Fruit fly (Drosophila melanogaster) whole organism, prepupa: ENCODE results near the gene mRpL32.

Experiments
- Blimp-1 ChIP-seq: fragments of 200-800 bp; sonication (Bioruptor generic); optimal IDR thresholded peaks from 3 replicates; lab custom pipeline; 2017; ENCODE audit warnings: missing biosample characterization, missing genetic modification characterization, mild to moderate bottlenecking, moderate library complexity, missing genetic modification reagents
- CG10631 ChIP-seq: fragments of 200-800 bp; sonication (Bioruptor generic); optimal IDR thresholded peaks from 2 replicates; lab custom pipeline; 2016; ENCODE audit warnings: missing biosample characterization, missing genetic modification characterization
- CG10669 ChIP-seq: fragments of 200-800 bp; sonication (Bioruptor generic); optimal IDR thresholded peaks from 3 replicates; lab custom pipeline; 2018; ENCODE audit warnings: missing biosample characterization, mild to moderate bottlenecking, missing genetic modification characterization, moderate library complexity
- CG11294 ChIP-seq: fragments of 200-800 bp; sonication (Bioruptor generic); IDR thresholded peaks from 2 replicates; pipeline ENCODE4 v1.3.6; 2022; ENCODE audit warnings: missing biosample characterization, missing genetic modification characterization
- CG11762 ChIP-seq: fragments of 200-800 bp; sonication (Bioruptor generic); optimal IDR thresholded peaks from 3 replicates; lab custom pipeline; 2016; ENCODE audit warnings: missing biosample characterization, missing genetic modification characterization; ENCODE audit not compliant: insufficient read depth
- CG11902 ChIP-seq: fragments of 200-800 bp; sonication (Bioruptor generic); optimal IDR thresholded peaks from 3 replicates; lab custom pipeline; 2016; ENCODE audit warnings: missing biosample characterization, missing genetic modification characterization
- CG15336 ChIP-seq: fragments of 200-800 bp; sonication (Bioruptor generic); IDR thresholded peaks from 2 replicates; pipeline ENCODE4 v1.3.6; 2022; ENCODE audit warnings: missing biosample characterization, missing genetic modification characterization
- CG16779 ChIP-seq: fragments of 200-800 bp; sonication (Bioruptor generic); optimal IDR thresholded peaks from 3 replicates; lab custom pipeline; 2017; ENCODE audit warnings: missing biosample characterization, mild to moderate bottlenecking, missing genetic modification characterization
- CG3032 ChIP-seq: fragments of 200-800 bp; optimal IDR thresholded peaks from 2 replicates; lab custom pipeline; 2019; ENCODE audit warnings: missing biosample characterization, mild to moderate bottlenecking, missing genetic modification characterization, moderate library complexity
- CG31627 ChIP-seq: fragments of 200-800 bp; sonication (Bioruptor generic); optimal IDR thresholded peaks from 3 replicates; lab custom pipeline; 2016; ENCODE audit warnings: missing biosample characterization, missing genetic modification characterization
- CG32006 ChIP-seq: fragments of 200-800 bp; sonication (Bioruptor generic); optimal IDR thresholded peaks from 3 replicates; lab custom pipeline; 2017; ENCODE audit warnings: missing biosample characterization, mild to moderate bottlenecking, missing genetic modification characterization
- CG34406 ChIP-seq: fragments of 200-800 bp; sonication (Bioruptor generic); optimal IDR thresholded peaks from 3 replicates; lab custom pipeline; 2016; ENCODE audit warnings: missing biosample characterization, missing genetic modification characterization
- CG4318 ChIP-seq: fragments of 200-800 bp; sonication (Bioruptor generic); optimal IDR thresholded peaks from 3 replicates; lab custom pipeline; 2017; ENCODE audit warnings: missing biosample characterization, mild to moderate bottlenecking, missing genetic modification characterization
- CG6163 ChIP-seq: fragments of 200-800 bp; sonication (Bioruptor generic); IDR thresholded peaks from 3 replicates; pipeline ENCODE4 v1.3.6; 2022; ENCODE audit warnings: missing biosample characterization, missing genetic modification characterization
- CG6276 ChIP-seq: fragments of 200-800 bp; sonication (Bioruptor generic); optimal IDR thresholded peaks from 2 replicates; lab custom pipeline; 2017; ENCODE audit warnings: missing biosample characterization, mild to moderate bottlenecking, missing genetic modification characterization
- CG6792 ChIP-seq: fragments of 200-800 bp; sonication (Bioruptor generic); optimal IDR thresholded peaks from 3 replicates; lab custom pipeline; 2016; ENCODE audit warnings: missing biosample characterization, missing genetic modification characterization
- CG6854 ChIP-seq: fragments of 200-800 bp; sonication (Bioruptor generic); optimal IDR thresholded peaks from 2 replicates; lab custom pipeline; 2017; ENCODE audit warnings: missing biosample characterization, mild to moderate bottlenecking, missing genetic modification characterization
- CG7368 ChIP-seq: fragments of 200-800 bp; sonication (Bioruptor generic); optimal IDR thresholded peaks from 3 replicates; lab custom pipeline; 2016; ENCODE audit warnings: missing biosample characterization, missing genetic modification characterization
- CG8119 ChIP-seq: fragments of 200-800 bp; sonication (Bioruptor generic); IDR thresholded peaks from 3 replicates; pipeline ENCODE4 v1.3.6; 2022; ENCODE audit warnings: missing biosample characterization, missing genetic modification characterization
- CG8319 ChIP-seq: fragments of 200-800 bp; sonication (Bioruptor generic); optimal IDR thresholded peaks from 3 replicates; lab custom pipeline; 2016; ENCODE audit warnings: missing biosample characterization, missing genetic modification characterization
- Eip78C ChIP-seq: fragments of 200-800 bp; sonication (Bioruptor generic); peaks from one replicate; lab custom pipeline; 2016; ENCODE audit warnings: missing biosample characterization, missing genetic modification characterization
- Eip93F ChIP-seq: fragments of 200-800 bp; sonication (Bioruptor generic); optimal IDR thresholded peaks from 2 replicates; lab custom pipeline; 2016; ENCODE audit warnings: missing biosample characterization, mild to moderate bottlenecking, missing genetic modification characterization
- Ets96B ChIP-seq: fragments of 200-800 bp; optimal IDR thresholded peaks from 2 replicates; lab custom pipeline; 2019; ENCODE audit warnings: missing biosample characterization, mild to moderate bottlenecking, missing genetic modification characterization, moderate library complexity
- Gug ChIP-seq: fragments of 200-800 bp; sonication (Bioruptor generic); IDR thresholded peaks from 2 replicates; pipeline ENCODE4 v1.3.6; 2022; ENCODE audit warnings: missing biosample characterization, missing genetic modification characterization
- Hr38 ChIP-seq: sonication (Bioruptor generic); optimal IDR thresholded peaks from 2 replicates; lab custom pipeline; 2016; ENCODE audit warnings: missing biosample characterization, missing genetic modification characterization
- Hr39 ChIP-seq: fragments of 200-800 bp; sonication (Bioruptor generic); optimal IDR thresholded peaks from 2 replicates; lab custom pipeline; 2016; ENCODE audit warnings: missing biosample characterization, missing genetic modification characterization
- Hr4 ChIP-seq: fragments of 200-800 bp; sonication (Bioruptor generic); optimal IDR thresholded peaks from 3 replicates; lab custom pipeline; 2016; ENCODE audit warnings: missing biosample characterization, missing genetic modification characterization
- Met ChIP-seq: fragments of 200-800 bp; sonication (Bioruptor generic); optimal IDR thresholded peaks from 3 replicates; lab custom pipeline; 2016; ENCODE audit warnings: missing biosample characterization, missing genetic modification characterization
- OdsH ChIP-seq: fragments of 200-800 bp; sonication (Bioruptor generic); optimal IDR thresholded peaks from 3 replicates; lab custom pipeline; 2016; ENCODE audit warnings: missing biosample characterization, missing genetic modification characterization
- Smox ChIP-seq: fragments of 200-800 bp; sonication (Bioruptor generic); optimal IDR thresholded peaks from 3 replicates; lab custom pipeline; 2016; ENCODE audit warnings: missing biosample characterization, missing genetic modification characterization
- Sox102F ChIP-seq: fragments of 200-800 bp; sonication (Bioruptor generic); optimal IDR thresholded peaks from 2 replicates; lab custom pipeline; 2016; ENCODE audit warnings: missing biosample characterization, mild to moderate bottlenecking, missing genetic modification characterization
- Sox14 ChIP-seq: fragments of 200-800 bp; sonication (Bioruptor generic); optimal IDR thresholded peaks from 3 replicates; lab custom pipeline; 2016; ENCODE audit warnings: missing biosample characterization, missing genetic modification characterization
- achi ChIP-seq: fragments of 200-800 bp; sonication (Bioruptor generic); optimal IDR thresholded peaks from 3 replicates; lab custom pipeline; 2016; ENCODE audit warnings: missing biosample characterization, missing genetic modification characterization
- acj6 ChIP-seq: fragments of 200-800 bp; sonication (Bioruptor generic); optimal IDR thresholded peaks from 3 replicates; lab custom pipeline; 2016; ENCODE audit warnings: missing biosample characterization, missing genetic modification characterization
- cyc ChIP-seq: fragments of 200-800 bp; sonication (Bioruptor generic); optimal IDR thresholded peaks from 3 replicates; lab custom pipeline; 2016; ENCODE audit warnings: missing biosample characterization, missing genetic modification characterization
- dac ChIP-seq: fragments of 200-800 bp; sonication (Bioruptor generic); optimal IDR thresholded peaks from 2 replicates; lab custom pipeline; 2017; ENCODE audit warnings: missing biosample characterization, mild to moderate bottlenecking, missing genetic modification characterization
- eg ChIP-seq: fragments of 200-800 bp; sonication (Bioruptor generic); IDR thresholded peaks from 3 replicates; pipeline ENCODE4 v1.3.6; 2022; ENCODE audit warnings: missing biosample characterization, missing genetic modification characterization
- esn ChIP-seq: fragments of 200-800 bp; sonication (Bioruptor generic); optimal IDR thresholded peaks from 2 replicates; lab custom pipeline; 2016; ENCODE audit warnings: missing biosample characterization, mild to moderate bottlenecking, missing genetic modification characterization, moderate library complexity
- lz ChIP-seq: fragments of 200-800 bp; sonication (Bioruptor generic); optimal IDR thresholded peaks from 3 replicates; lab custom pipeline; 2016; ENCODE audit warnings: missing biosample characterization, missing genetic modification characterization
- net ChIP-seq: fragments of 200-800 bp; sonication (Bioruptor generic); optimal IDR thresholded peaks from 3 replicates; lab custom pipeline; 2016; ENCODE audit warnings: missing biosample characterization, missing genetic modification characterization
- pdm3 ChIP-seq: fragments of 200-800 bp; sonication (Bioruptor generic); optimal IDR thresholded peaks from 3 replicates; lab custom pipeline; 2016; ENCODE audit warnings: missing biosample characterization, missing genetic modification characterization
- salr ChIP-seq, 2 experiments: fragments of 200-800 bp; sonication (Bioruptor generic); optimal IDR thresholded peaks; 3 replicates each; lab custom pipeline; 2016 to 2018; ENCODE audit warnings: missing biosample characterization in 2 of 2, missing genetic modification characterization in 2 of 2, mild to moderate bottlenecking in 1 of 2
- ss ChIP-seq, 2 experiments: fragments of 200-800 bp; sonication (Bioruptor generic); optimal IDR thresholded peaks; 2 replicates in 1 of 2; 3 replicates in 1 of 2; lab custom pipeline; 2017 to 2018; ENCODE audit warnings: mild to moderate bottlenecking in 2 of 2, missing biosample characterization in 2 of 2, missing genetic modification characterization in 2 of 2, moderate library complexity in 1 of 2
- topi ChIP-seq: fragments of 200-800 bp; sonication (Bioruptor generic); optimal IDR thresholded peaks from 3 replicates; lab custom pipeline; 2016; ENCODE audit warnings: missing biosample characterization, missing genetic modification characterization

Gene mRpL32

DNA sequence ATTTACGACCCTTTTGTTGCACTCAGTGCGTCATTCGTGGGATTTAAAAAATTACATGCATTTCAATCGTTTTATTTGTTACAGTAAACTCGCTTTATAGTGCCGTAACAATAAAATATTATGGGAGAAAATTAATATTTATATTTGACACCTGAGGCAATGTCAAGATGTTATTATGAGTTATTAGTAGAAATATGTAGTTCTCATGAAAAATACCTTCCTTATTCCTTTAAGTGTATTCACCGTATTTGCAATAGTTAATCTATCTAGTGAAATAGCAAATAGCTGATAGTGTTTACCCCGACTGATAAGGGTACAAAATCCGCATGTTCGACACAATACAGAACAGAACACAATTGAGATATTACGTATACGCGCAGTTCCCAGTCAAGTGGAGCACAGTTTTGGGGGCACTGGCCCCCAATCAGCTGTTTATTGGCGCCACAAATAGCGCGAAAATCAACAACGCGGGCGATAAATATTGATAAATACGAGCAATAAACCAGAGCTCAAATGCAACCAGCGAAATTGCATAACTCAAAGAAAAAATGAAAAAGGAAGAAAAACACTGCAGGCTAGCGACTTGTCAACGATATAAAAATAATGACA, 2.1 kb upstream of the mRpL32 start (continued):
- TF ChIP-seq CG6163: peak; percentile 16; the same call in 1 of the 3 replicates
- no peak for TF ChIP-seq Eip93F (GFP tag; lab: Kevin White, UChicago)
- TF ChIP-seq CG11294 (GFP tag; lab: Robert Waterston, UW): no peak
- no peak for TF ChIP-seq CG6854 (GFP tag; lab: Kevin White, UChicago)
- TF ChIP-seq pdm3 (GFP tag; lab: Kevin White, UChicago): peak; percentile 33
- no peak for TF ChIP-seq CG7368 (GFP tag; lab: Kevin White, UChicago)
- no peak for TF ChIP-seq achi
- TF ChIP-seq Sox102F (GFP tag; lab: Kevin White, UChicago): no peak
- no peak for TF ChIP-seq esn (GFP tag; lab: Kevin White, UChicago)
- TF ChIP-seq CG10631: peak; percentile 11
- TF ChIP-seq CG6276 (GFP tag; lab: Kevin White, UChicago): no peak
- TF ChIP-seq Hr39 (GFP tag; lab: Kevin White, UChicago): no peak
- TF ChIP-seq CG11902: no peak
- TF ChIP-seq salr (GFP tag; optimal IDR thresholded peaks at IDR 0.05; lab: Kevin White, UChicago): no peak
- no peak for TF ChIP-seq cyc (GFP tag; lab: Kevin White, UChicago)
- TF ChIP-seq CG8319 (GFP tag; lab: Kevin White, UChicago): no peak
- TF ChIP-seq acj6 (GFP tag; lab: Kevin White, UChicago): no peak
- no peak for TF ChIP-seq Hr38 (GFP tag; lab: Kevin White, UChicago)
- TF ChIP-seq CG34406 (GFP tag; lab: Kevin White, UChicago): no peak
- TF ChIP-seq Eip78C: peak; percentile 63
- no peak for TF ChIP-seq CG16779 (tag; lab: Kevin White, UChicago)
- TF ChIP-seq Met: no peak
- peak; percentile 39 for TF ChIP-seq CG32006
- no peak for TF ChIP-seq CG6792
- TF ChIP-seq topi (GFP tag; lab: Kevin White, UChicago): no peak
- TF ChIP-seq CG10669 (GFP tag; lab: Kevin White, UChicago): no peak
- TF ChIP-seq CG11762 (GFP tag; lab: Kevin White, UChicago): no peak
- no peak for TF ChIP-seq Ets96B (tag; lab: Kevin White, UChicago)

DNA sequence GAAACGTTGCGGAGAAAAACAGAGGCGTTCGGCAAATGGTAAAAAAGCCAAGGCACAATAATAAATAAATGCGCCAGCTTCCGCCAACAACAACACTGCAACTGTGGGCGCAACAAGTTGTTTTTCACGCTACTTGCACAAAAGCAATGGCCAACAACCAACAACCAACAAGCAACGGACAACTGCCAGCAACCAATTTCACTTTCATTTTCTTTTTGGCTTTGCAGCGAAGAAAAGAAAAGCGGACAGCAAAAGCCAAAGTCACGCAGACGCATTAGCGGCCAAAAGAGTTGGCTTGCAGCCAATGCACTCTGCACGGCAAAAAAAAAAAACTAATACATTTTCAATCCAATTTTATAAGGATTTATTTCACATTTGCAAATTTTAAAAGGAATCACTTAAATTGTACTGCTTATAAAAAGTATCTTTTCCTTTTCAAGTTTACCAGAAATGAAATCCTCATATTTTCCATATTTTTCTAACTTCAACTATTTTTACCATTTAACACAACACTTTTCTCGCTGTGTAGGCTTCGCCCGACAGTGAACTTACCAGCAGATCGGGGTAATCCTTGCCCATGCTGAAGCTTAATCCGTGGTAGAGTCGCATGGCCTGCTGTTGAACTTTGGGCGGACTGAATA, 1.4 kb upstream of the mRpL32 start:
- TF ChIP-seq Gug (GFP tag; lab: Robert Waterston, UW): peak; percentile 69
- TF ChIP-seq net: peak; percentile 61
- peak; percentile 65 for TF ChIP-seq CG4318
- TF ChIP-seq Smox: no peak
- peak; percentile 1 for TF ChIP-seq topi (GFP tag; lab: Kevin White, UChicago)
- no peak for TF ChIP-seq lz (GFP tag; lab: Kevin White, UChicago)
- no peak for TF ChIP-seq CG3032 (tag; lab: Kevin White, UChicago)
- TF ChIP-seq CG15336 (GFP tag; lab: Robert Waterston, UW): peak; percentile 92
- peak in 1 of 2 experiments; percentile 47 for TF ChIP-seq salr (GFP tag; optimal IDR thresholded peaks at IDR 0.05; lab: Kevin White, UChicago)
- TF ChIP-seq pdm3 (GFP tag; lab: Kevin White, UChicago): peak; percentile 52
- peak; percentile 44 for TF ChIP-seq OdsH (GFP tag; lab: Kevin White, UChicago)
- TF ChIP-seq eg (GFP tag; lab: Robert Waterston, UW): peak; percentile 80
- TF ChIP-seq CG11294 (GFP tag; lab: Robert Waterston, UW): 0 out of 2 replicates have a peak, but pooled peaks have one; percentile 50
- TF ChIP-seq acj6 (GFP tag; lab: Kevin White, UChicago): peak; percentile 32
- peak; percentile 31 for TF ChIP-seq CG34406 (GFP tag; lab: Kevin White, UChicago)
- peak; percentile 84 for TF ChIP-seq CG6276 (GFP tag; lab: Kevin White, UChicago)
- peak; percentile 87 for TF ChIP-seq CG8119 (GFP tag; lab: Robert Waterston, UW)
- no peak for TF ChIP-seq ss (GFP tag; optimal IDR thresholded peaks at IDR 0.05; lab: Kevin White, UChicago)
- TF ChIP-seq Eip78C: peak; percentile 85
- peak; percentile 57 for TF ChIP-seq CG6163
- TF ChIP-seq CG31627 (GFP tag; lab: Kevin White, UChicago): no peak
- TF ChIP-seq esn (GFP tag; lab: Kevin White, UChicago): peak; percentile 5
- peak; percentile 13 for TF ChIP-seq Sox14
- TF ChIP-seq Blimp-1: peak; percentile 1
- peak; percentile 16 for TF ChIP-seq dac (GFP tag; lab: Kevin White, UChicago)
- peak; percentile 88 for TF ChIP-seq CG32006
- TF ChIP-seq Hr4 (GFP tag; lab: Kevin White, UChicago): peak; percentile 92
- TF ChIP-seq Ets96B (tag; lab: Kevin White, UChicago): no peak
